Fruit fly (Drosophila melanogaster): ENCODE data around the gene Ser6.
A peak's percentile ranks its signal among the peaks of the same experiment; 100 is the strongest.

The Ser6 gene

dm6 chrX:20963405-20963804 lies at the start of gene Ser6:
Gene Ser6 (minus strand): TSS chrX:20963505.
- TF ChIP-seq CG10348 (GFP tag; IDR thresholded peaks at IDR 0.05) (no peak), D1 (tag; optimal IDR thresholded peaks at IDR 0.05) (no peak), CG32121 (GFP tag; IDR thresholded peaks at IDR 0.05) (no peak), CG14655 (GFP tag; optimal IDR thresholded peaks at IDR 0.05) (no peak), CG34367 (tag; optimal IDR thresholded peaks at IDR 0.05) (no peak)

dm6 chrX:21010541-21010940 lies 47.2 kb upstream of the Ser6 start:
- TF ChIP-seq CG34367 (tag; optimal IDR thresholded peaks at IDR 0.05) (peak; percentile 11), Snoo (tag; optimal IDR thresholded peaks at IDR 0.05) (no peak), Pif1A (GFP tag; optimal IDR thresholded peaks at IDR 0.05) (peak; percentile 26), fd96Ca (GFP tag; IDR thresholded peaks at IDR 0.05) (no peak), CG9948 (tag; optimal IDR thresholded peaks at IDR 0.05) (peak; percentile 12), CG4496 (GFP tag; IDR thresholded peaks at IDR 0.05) (0 out of 3 replicates have a peak, but pooled peaks have one; percentile 18), CG8159 (tag; optimal IDR thresholded peaks at IDR 0.05) (peak; percentile 54), CG10348 (GFP tag; IDR thresholded peaks at IDR 0.05) (no peak), CG32121 (GFP tag; IDR thresholded peaks at IDR 0.05) (no peak), EcR (GFP tag; optimal IDR thresholded peaks at IDR 0.05) (no peak), CG14655 (GFP tag; optimal IDR thresholded peaks at IDR 0.05) (peak; percentile 49), CG15710 (tag; optimal IDR thresholded peaks at IDR 0.05) (peak; percentile 42), Ets98B (GFP tag; IDR thresholded peaks at IDR 0.05) (no peak), CG12605 (GFP tag; IDR thresholded peaks at IDR 0.05) (no peak), CG17806 (tag; optimal IDR thresholded peaks at IDR 0.05) (no peak), CG8301 (tag; optimal IDR thresholded peaks at IDR 0.05) (peak; percentile 35), D1 (tag; optimal IDR thresholded peaks at IDR 0.05) (no peak), gl (tag; optimal IDR thresholded peaks at IDR 0.05) (no peak), CG13204 (GFP tag; optimal IDR thresholded peaks at IDR 0.05) (no peak), Pif1B (GFP tag; optimal IDR thresholded peaks at IDR 0.05) (no peak), rn (GFP tag; IDR thresholded peaks at IDR 0.05) (no peak)

- TF ChIP-seq CG4496 (GFP tag; IDR thresholded peaks at IDR 0.05) (no peak), CG17806 (tag; optimal IDR thresholded peaks at IDR 0.05) (no peak), Pif1B (GFP tag; optimal IDR thresholded peaks at IDR 0.05) (no peak), CG32121 (GFP tag; IDR thresholded peaks at IDR 0.05) (no peak), CG15710 (tag; optimal IDR thresholded peaks at IDR 0.05) (no peak), CG10348 (GFP tag; IDR thresholded peaks at IDR 0.05) (no peak), fd96Ca (GFP tag; IDR thresholded peaks at IDR 0.05) (no peak), Ets98B (GFP tag; IDR thresholded peaks at IDR 0.05) (no peak), Pif1A (GFP tag; optimal IDR thresholded peaks at IDR 0.05) (no peak), EcR (GFP tag; optimal IDR thresholded peaks at IDR 0.05) (no peak), CG8301 (tag; optimal IDR thresholded peaks at IDR 0.05) (no peak), CG8159 (tag; optimal IDR thresholded peaks at IDR 0.05) (no peak), CG13204 (GFP tag; optimal IDR thresholded peaks at IDR 0.05) (no peak), CG9948 (tag; optimal IDR thresholded peaks at IDR 0.05) (no peak), CG12605 (GFP tag; IDR thresholded peaks at IDR 0.05) (no peak), D1 (tag; optimal IDR thresholded peaks at IDR 0.05) (no peak), rn (GFP tag; IDR thresholded peaks at IDR 0.05) (no peak), CG14655 (GFP tag; optimal IDR thresholded peaks at IDR 0.05) (no peak)
These were observed 21.1 kb upstream of the Ser6 start, which contains the start of gene CG11666 for dm6 chrX:20984386-20984785. Gene CG11666 (plus strand): TSS chrX:20984686.

- TF ChIP-seq Snoo (tag; optimal IDR thresholded peaks at IDR 0.05) (no peak), CG12605 (GFP tag; IDR thresholded peaks at IDR 0.05) (no peak), CG9948 (tag; optimal IDR thresholded peaks at IDR 0.05) (no peak)
These were observed 14.7 kb upstream of the Ser6 start, which contains the start of gene CG44426 for dm6 chrX:20977986-20978385. Gene CG44426 (plus strand): TSS chrX:20978286.

- TF ChIP-seq CG8301 (tag; optimal IDR thresholded peaks at IDR 0.05) = no peak
- TF ChIP-seq CG13204 (GFP tag; optimal IDR thresholded peaks at IDR 0.05) = no peak
- no peak for TF ChIP-seq CG10348 (GFP tag; IDR thresholded peaks at IDR 0.05)
- no peak for TF ChIP-seq CG14655 (GFP tag; optimal IDR thresholded peaks at IDR 0.05)
- TF ChIP-seq CG15710 (tag; optimal IDR thresholded peaks at IDR 0.05) = no peak
- no peak for TF ChIP-seq D1 (tag; optimal IDR thresholded peaks at IDR 0.05)
- no peak for TF ChIP-seq Pif1B (GFP tag; optimal IDR thresholded peaks at IDR 0.05)
- no peak for TF ChIP-seq CG32121 (GFP tag; IDR thresholded peaks at IDR 0.05)
- TF ChIP-seq Ets98B (GFP tag; IDR thresholded peaks at IDR 0.05) = no peak
- no peak for TF ChIP-seq CG17806 (tag; optimal IDR thresholded peaks at IDR 0.05)
- TF ChIP-seq fd96Ca (GFP tag; IDR thresholded peaks at IDR 0.05) = no peak
- no peak for TF ChIP-seq gl (tag; optimal IDR thresholded peaks at IDR 0.05)
- TF ChIP-seq rn (GFP tag; IDR thresholded peaks at IDR 0.05) = no peak
- no peak for TF ChIP-seq Pif1A (GFP tag; optimal IDR thresholded peaks at IDR 0.05)
- TF ChIP-seq CG12605 (GFP tag; IDR thresholded peaks at IDR 0.05) = no peak
- no peak for TF ChIP-seq CG4496 (GFP tag; IDR thresholded peaks at IDR 0.05)
- TF ChIP-seq CG9948 (tag; optimal IDR thresholded peaks at IDR 0.05) = no peak
These were observed 2.2 kb upstream of the Ser6 start, which contains the start of gene CG1304 for dm6 chrX:20965369-20966040. Gene CG1304 (minus strand): TSS chrX:20965419.

- TF ChIP-seq CG10348 (GFP tag; IDR thresholded peaks at IDR 0.05) (no peak), CG34367 (tag; optimal IDR thresholded peaks at IDR 0.05) (no peak), CG8301 (tag; optimal IDR thresholded peaks at IDR 0.05) (no peak), CG14655 (GFP tag; optimal IDR thresholded peaks at IDR 0.05) (no peak), CG13204 (GFP tag; optimal IDR thresholded peaks at IDR 0.05) (no peak), CG17806 (tag; optimal IDR thresholded peaks at IDR 0.05) (no peak)
These were observed 15.0 kb downstream of the Ser6 start for dm6 chrX:20948268-20948667.

All from whole organism, pupa.